Worm (Caenorhabditis elegans) whole organism, early embryonic: ENCODE results near the gene cpsf-2.

Experiments
- B0310.2 ChIP-seq: sonication (generic microtip); optimal IDR thresholded peaks from 2 replicates; lab custom pipeline; 2016; ENCODE audit warnings: mild to moderate bottlenecking, missing genetic modification characterization, missing compliant biosample characterization
- F13C5.2 ChIP-seq: sonication (generic microtip); optimal IDR thresholded peaks from 2 replicates; lab custom pipeline; 2017; ENCODE audit warnings: mild to moderate bottlenecking, missing genetic modification characterization, inconsistent platforms, missing compliant biosample characterization
- aly-1 ChIP-seq: sonication (generic microtip); optimal IDR thresholded peaks from 2 replicates; lab custom pipeline; 2016; ENCODE audit warnings: missing genetic modification characterization, missing compliant biosample characterization
- ama-1 ChIP-seq: fragments of 150-350 bp; optimal IDR thresholded peaks from 2 replicates; lab custom pipeline; 2014
- ceh-13 ChIP-seq: fragments of 200-800 bp; sonication (Bioruptor generic); optimal IDR thresholded peaks from 2 replicates; lab custom pipeline; 2018; ENCODE audit warnings: mild to moderate bottlenecking, missing genetic modification characterization, missing compliant biosample characterization
- ceh-36 ChIP-seq: sonication (generic microtip); optimal IDR thresholded peaks from 2 replicates; lab custom pipeline; 2016; ENCODE audit warnings: missing genetic modification characterization, inconsistent platforms, missing compliant biosample characterization
- ets-7 ChIP-seq: sonication (generic microtip); optimal IDR thresholded peaks from 2 replicates; lab custom pipeline; 2016; ENCODE audit warnings: missing genotype, missing genetic modification characterization, missing compliant biosample characterization
- flt-1 ChIP-seq: fragments of 200-800 bp; sonication (Bioruptor generic); IDR thresholded peaks from 2 replicates; pipeline ENCODE4 v1.3.6; 2022; ENCODE audit warnings: missing genetic modification characterization, missing compliant biosample characterization
- hmbx-1 ChIP-seq: sonication (generic microtip); optimal IDR thresholded peaks from 2 replicates; lab custom pipeline; 2016; ENCODE audit warnings: mild to moderate bottlenecking, missing genetic modification characterization, missing compliant biosample characterization
- hmg-4 ChIP-seq: fragments of 200-800 bp; sonication (Bioruptor generic); optimal IDR thresholded peaks from 2 replicates; lab custom pipeline; 2018; ENCODE audit warnings: mild to moderate bottlenecking, missing genetic modification characterization, missing compliant biosample characterization
- hnd-1 ChIP-seq: sonication (generic microtip); optimal IDR thresholded peaks from 2 replicates; lab custom pipeline; 2016; ENCODE audit warnings: missing genetic modification characterization, missing compliant biosample characterization
- pes-1 ChIP-seq: fragments of 200-800 bp; sonication (Bioruptor generic); IDR thresholded peaks from 2 replicates; pipeline ENCODE4 v1.3.6; 2022; ENCODE audit warnings: missing genetic modification reagents, missing genetic modification characterization, missing compliant biosample characterization
- scrt-1 ChIP-seq: fragments of 200-800 bp; sonication (Bioruptor generic); IDR thresholded peaks from 2 replicates; pipeline ENCODE4 v1.3.6; 2022; ENCODE audit warnings: missing genetic modification characterization, missing compliant biosample characterization
- sea-1 ChIP-seq: fragments of 200-800 bp; sonication (Bioruptor generic); conservative IDR thresholded peaks from 2 replicates; pipeline ENCODE4 v1.3.6; 2022; ENCODE audit warnings: missing genetic modification characterization, missing compliant biosample characterization
- tbx-11 ChIP-seq: fragments of 200-800 bp; sonication (Bioruptor generic); IDR thresholded peaks from 2 replicates; pipeline ENCODE4 v1.3.6; 2022; ENCODE audit warnings: missing genetic modification characterization, missing compliant biosample characterization
- tbx-37 ChIP-seq: fragments of 200-800 bp; sonication (Bioruptor generic); conservative IDR thresholded peaks from 2 replicates; pipeline ENCODE4 v1.3.6; 2022; ENCODE audit warnings: missing genetic modification reagents, missing genetic modification characterization, missing compliant biosample characterization
- tra-4 ChIP-seq: sonication (generic microtip); optimal IDR thresholded peaks from 2 replicates; lab custom pipeline; 2017; ENCODE audit warnings: missing genetic modification characterization, missing compliant biosample characterization

cpsf-2 gene

DNA sequence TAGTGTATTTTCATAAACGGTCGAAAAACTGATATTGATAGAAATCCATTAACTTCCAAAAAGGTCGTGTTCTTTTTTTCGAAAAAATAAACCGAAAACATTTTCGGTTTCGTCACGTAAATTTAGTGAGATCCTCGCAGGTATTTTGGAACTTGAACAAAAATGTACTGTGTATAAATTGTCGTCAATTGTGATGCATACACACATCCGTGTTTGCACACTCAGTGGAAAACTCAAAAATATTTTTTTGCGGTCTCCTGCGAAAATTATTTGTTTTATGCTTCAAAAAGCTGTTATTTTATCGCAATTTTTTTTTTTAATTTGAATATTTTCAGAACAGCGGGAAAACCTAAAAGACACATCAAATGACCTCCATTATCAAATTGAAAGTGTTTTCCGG, at the start of gene cpsf-2:
cpsf-2 (plus strand) TSS at position 330 of the 400 bp plus-strand sequence.
- no peak for TF ChIP-seq tbx-37 (GFP tag; lab: Robert Waterston, UW)
- TF ChIP-seq B0310.2: no peak
- TF ChIP-seq hmg-4 (GFP tag; lab: Kevin White, UChicago): no peak
- TF ChIP-seq sea-1: no peak
- no peak for TF ChIP-seq scrt-1
- TF ChIP-seq ceh-13 (GFP tag; lab: Kevin White, UChicago): no peak
- TF ChIP-seq pes-1 (GFP tag; lab: Robert Waterston, UW): no peak
- TF ChIP-seq flt-1 (GFP tag; lab: Robert Waterston, UW): no peak
- TF ChIP-seq ets-7 (tag; lab: Kevin White, UChicago): no peak
- no peak for TF ChIP-seq F13C5.2
- TF ChIP-seq ceh-36: no peak
- no peak for TF ChIP-seq ama-1 (lab: Kevin White, UChicago)

ce11 chrV:7129460-7129859, 49.5 kb upstream of the cpsf-2 start, which contains the start of gene T01C4.8:
TSS of gene T01C4.8 (minus strand) at chrV:7129560.
- no peak for TF ChIP-seq tra-4 (tag; lab: Kevin White, UChicago)
- no peak for TF ChIP-seq hnd-1
- TF ChIP-seq ama-1 (lab: Kevin White, UChicago): no peak
- no peak for TF ChIP-seq ceh-13 (GFP tag; lab: Kevin White, UChicago)
- no peak for TF ChIP-seq sea-1
- no peak for TF ChIP-seq pes-1 (GFP tag; lab: Robert Waterston, UW)
- TF ChIP-seq hmbx-1 (tag; lab: Kevin White, UChicago): no peak
- TF ChIP-seq B0310.2: no peak
- TF ChIP-seq hmg-4 (GFP tag; lab: Kevin White, UChicago): no peak
- no peak for TF ChIP-seq tbx-37 (GFP tag; lab: Robert Waterston, UW)
- TF ChIP-seq aly-1 (tag; lab: Kevin White, UChicago): no peak

- TF ChIP-seq ceh-36 (no peak), pes-1 (GFP tag; lab: Robert Waterston, UW) (no peak), aly-1 (tag; lab: Kevin White, UChicago) (no peak), hmg-4 (GFP tag; lab: Kevin White, UChicago) (no peak), ceh-13 (GFP tag; lab: Kevin White, UChicago) (no peak), tbx-11 (GFP tag; lab: Robert Waterston, UW) (no peak), ama-1 (lab: Kevin White, UChicago) (no peak), hmbx-1 (tag; lab: Kevin White, UChicago) (no peak), B0310.2 (no peak), tbx-37 (GFP tag; lab: Robert Waterston, UW) (no peak), flt-1 (GFP tag; lab: Robert Waterston, UW) (no peak), tra-4 (tag; lab: Kevin White, UChicago) (no peak), scrt-1 (no peak), F13C5.2 (no peak), sea-1 (no peak), ets-7 (tag; lab: Kevin White, UChicago) (no peak), hnd-1 (no peak)
Observed at ce11 chrV:7130974-7131373, 48.0 kb upstream of the cpsf-2 start, which contains the start of gene srx-36. TSS of gene srx-36 (minus strand) at chrV:7131074.

DNA sequence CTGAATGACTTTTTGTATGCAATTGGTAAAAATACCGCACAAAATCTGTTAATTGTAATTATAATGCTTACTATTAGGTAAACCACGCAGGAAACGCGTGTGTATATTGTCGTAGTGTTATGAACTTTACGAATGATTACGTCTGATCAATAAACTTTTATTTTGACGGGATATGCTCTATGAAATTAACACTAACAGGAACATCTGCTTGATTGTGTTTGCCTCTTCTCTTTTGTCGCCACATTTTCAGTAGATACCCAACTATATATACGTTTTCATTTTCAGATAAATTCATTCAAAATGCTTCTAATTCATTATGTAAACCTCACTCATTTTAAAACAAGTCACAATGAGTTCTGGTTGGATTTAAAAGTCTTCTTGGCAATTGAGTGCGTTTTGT, 46.7 kb upstream of the cpsf-2 start, which contains the start of gene sre-10:
sre-10 (plus strand) TSS at position 301 of the 400 bp plus-strand sequence.
- TF ChIP-seq aly-1 (tag; lab: Kevin White, UChicago): no peak
- no peak for TF ChIP-seq B0310.2
- TF ChIP-seq pes-1 (GFP tag; lab: Robert Waterston, UW): no peak
- no peak for TF ChIP-seq scrt-1
- TF ChIP-seq ets-7 (tag; lab: Kevin White, UChicago): no peak
- TF ChIP-seq hmbx-1 (tag; lab: Kevin White, UChicago): no peak
- TF ChIP-seq ceh-36: no peak
- TF ChIP-seq F13C5.2: no peak
- TF ChIP-seq tbx-37 (GFP tag; lab: Robert Waterston, UW): no peak
- TF ChIP-seq hnd-1: no peak
- no peak for TF ChIP-seq tra-4 (tag; lab: Kevin White, UChicago)
- TF ChIP-seq flt-1 (GFP tag; lab: Robert Waterston, UW): no peak
- no peak for TF ChIP-seq hmg-4 (GFP tag; lab: Kevin White, UChicago)
- TF ChIP-seq ama-1 (lab: Kevin White, UChicago): no peak
- no peak for TF ChIP-seq sea-1
- no peak for TF ChIP-seq tbx-11 (GFP tag; lab: Robert Waterston, UW)
- TF ChIP-seq ceh-13 (GFP tag; lab: Kevin White, UChicago): no peak

DNA sequence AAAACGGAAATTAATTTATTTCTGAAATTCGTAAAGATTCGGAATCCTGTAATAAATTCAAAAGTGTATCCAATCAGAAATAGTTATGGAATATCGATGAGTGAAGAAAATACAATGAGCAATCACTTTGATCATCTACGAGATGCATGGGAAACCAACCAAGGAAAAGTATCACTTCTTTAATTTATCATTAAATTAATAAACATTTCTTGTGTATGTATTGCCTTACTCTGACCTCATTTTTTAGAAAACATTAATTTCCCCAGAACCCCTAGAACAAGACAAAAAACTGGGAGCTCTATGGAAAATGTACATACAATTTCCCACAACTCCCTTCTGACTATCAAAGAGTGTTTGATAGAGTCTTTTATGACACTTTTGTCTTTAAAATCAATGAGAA, 45.0 kb upstream of the cpsf-2 start, which contains the start of gene F10D2.16:
F10D2.16 (plus strand) TSS at position 301 of the 400 bp plus-strand sequence.
- TF ChIP-seq ceh-13 (GFP tag; lab: Kevin White, UChicago) (no peak), pes-1 (GFP tag; lab: Robert Waterston, UW) (no peak), flt-1 (GFP tag; lab: Robert Waterston, UW) (no peak), scrt-1 (no peak)

ce11 chrV:7136859-7137258, 42.1 kb upstream of the cpsf-2 start:
- TF ChIP-seq B0310.2 (no peak), F13C5.2 (no peak), ceh-13 (GFP tag; lab: Kevin White, UChicago) (no peak)

DNA sequence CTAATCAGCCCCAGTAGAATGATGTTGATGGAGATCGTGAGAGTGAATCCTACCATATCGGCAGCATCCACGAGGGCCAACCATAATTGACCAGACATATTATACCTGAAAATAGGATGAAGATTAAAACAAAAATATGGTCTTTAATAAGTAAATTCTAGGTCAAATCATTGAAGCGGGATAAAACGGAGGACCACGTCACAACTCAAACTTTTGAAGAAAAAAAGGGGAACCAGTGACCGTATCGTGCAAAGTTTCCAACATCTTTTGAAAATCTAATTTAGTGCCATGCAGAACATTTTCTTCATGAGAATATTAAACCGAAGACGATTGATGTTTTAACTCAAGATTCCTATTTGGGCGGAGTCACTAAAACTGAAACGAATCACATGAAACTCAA, 40.7 kb upstream of the cpsf-2 start, which contains the start of gene str-112:
str-112 (minus strand) TSS at position 101 of the 400 bp plus-strand sequence.
- TF ChIP-seq B0310.2 (no peak), tbx-37 (GFP tag; lab: Robert Waterston, UW) (no peak), tra-4 (tag; lab: Kevin White, UChicago) (no peak), sea-1 (no peak), flt-1 (GFP tag; lab: Robert Waterston, UW) (no peak), ama-1 (lab: Kevin White, UChicago) (no peak), F13C5.2 (no peak), hmg-4 (GFP tag; lab: Kevin White, UChicago) (no peak), ceh-36 (no peak), aly-1 (tag; lab: Kevin White, UChicago) (no peak), pes-1 (GFP tag; lab: Robert Waterston, UW) (no peak), scrt-1 (no peak), ets-7 (tag; lab: Kevin White, UChicago) (no peak), hnd-1 (no peak), ceh-13 (GFP tag; lab: Kevin White, UChicago) (no peak), tbx-11 (GFP tag; lab: Robert Waterston, UW) (no peak), hmbx-1 (tag; lab: Kevin White, UChicago) (no peak)
